Worm (Caenorhabditis elegans): ENCODE measurements around the gene H43E16.1.
"Not testable (repeated sequence)": the region's sequence is repeated elsewhere in the genome, so short reads cannot be mapped to it uniquely, and the experiment has no call there.

The H43E16.1 gene

ce11 chrII:6673894-6674293 is at the start of gene H43E16.1:
TSS of gene H43E16.1 (plus strand) at chrII:6674268.
- no peak for TF ChIP-seq efl-1 (optimal IDR thresholded peaks at IDR 0.05)
- peak in 1 of 2 experiments; percentile 43 for TF ChIP-seq efl-1 (GFP tag; optimal IDR thresholded peaks at IDR 0.05 in 1 of 2)
- TF ChIP-seq ceh-90 (tag; optimal IDR thresholded peaks at IDR 0.05), result no peak
- peak; percentile 72 for TF ChIP-seq elt-2 (tag; optimal IDR thresholded peaks at IDR 0.05)

ce11 chrII:6625302-6625701 is 48.8 kb upstream of the H43E16.1 start, which contains the start of gene F54H5.14:
TSS of gene F54H5.14 (minus strand) at chrII:6625402.
- no peak for TF ChIP-seq dpl-1 (GFP tag; optimal IDR thresholded peaks at IDR 0.05)
- no peak for TF ChIP-seq ces-1 (GFP tag; optimal IDR thresholded peaks at IDR 0.05)
- TF ChIP-seq tlp-1 (tag; optimal IDR thresholded peaks at IDR 0.05), result no peak
- no peak for TF ChIP-seq pax-3 (tag; optimal IDR thresholded peaks at IDR 0.05)
- TF ChIP-seq nhr-77 (tag; optimal IDR thresholded peaks at IDR 0.05), result no peak
- no peak for TF ChIP-seq irx-1 (tag; optimal IDR thresholded peaks at IDR 0.05)
- TF ChIP-seq ztf-11 (tag; optimal IDR thresholded peaks at IDR 0.05), result no peak

- TF ChIP-seq alr-1 (tag; optimal IDR thresholded peaks at IDR 0.05; ENCODE audit: borderline replicate concordance); vab-15 (tag; optimal IDR thresholded peaks at IDR 0.05); swsn-7 (tag; optimal IDR thresholded peaks at IDR 0.05): not testable (repeated sequence)
These were observed 46.9 kb upstream of the H43E16.1 start, which contains the start of the genes F54H5.5 and F54H5.2 for ce11 chrII:6627182-6627581. TSS of gene F54H5.5 (minus strand) at chrII:6627282. TSS of gene F54H5.2 (plus strand) at chrII:6627484.

DNA sequence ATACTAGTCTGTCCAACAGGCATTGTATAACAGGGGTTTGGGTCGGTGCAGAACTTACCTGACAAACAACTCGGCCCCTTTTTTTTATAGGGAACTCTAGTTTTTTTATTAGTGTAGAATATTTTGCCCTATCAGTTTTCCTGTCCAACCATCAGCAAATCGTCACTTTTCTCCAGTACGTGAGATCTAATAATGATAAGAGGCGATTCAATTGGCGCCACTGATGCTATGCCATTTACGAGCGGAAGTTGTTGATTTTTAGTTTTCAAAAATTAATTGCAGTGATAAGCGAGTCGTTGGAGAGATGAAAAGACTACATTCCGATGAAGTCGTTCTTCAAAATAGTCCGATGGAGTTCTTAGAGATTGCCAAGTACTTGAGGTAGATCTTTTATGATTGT is 45.7 kb upstream of the H43E16.1 start:
- no peak for TF ChIP-seq ama-1 (optimal IDR thresholded peaks at IDR 0.05)
- no peak for TF ChIP-seq nhr-12 (tag; optimal IDR thresholded peaks at IDR 0.05)
- TF ChIP-seq elt-2 (tag; optimal IDR thresholded peaks at IDR 0.05), result peak; percentile 35

DNA sequence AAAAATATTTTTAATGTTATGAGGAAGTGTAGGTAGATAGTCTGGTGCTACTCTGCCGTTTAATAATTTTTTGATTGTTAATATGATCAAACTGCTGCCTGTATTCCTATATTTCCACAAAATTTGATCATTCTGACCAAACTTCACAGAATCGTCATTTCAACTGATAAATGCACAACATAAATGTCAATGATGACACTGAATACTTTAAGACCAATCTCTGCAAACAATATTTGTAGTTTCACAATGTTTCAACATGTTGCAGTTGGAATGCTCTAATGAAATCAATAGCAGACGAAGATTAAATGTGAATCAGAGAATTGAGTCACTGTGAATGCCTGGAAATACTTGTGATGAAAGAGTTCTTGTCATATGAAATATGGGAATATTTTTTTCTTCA is 44.3 kb upstream of the H43E16.1 start:
- TF ChIP-seq aly-2 (tag; optimal IDR thresholded peaks at IDR 0.05) (no peak), tbx-2 (tag; optimal IDR thresholded peaks at IDR 0.05) (no peak), efl-3 (GFP tag; optimal IDR thresholded peaks at IDR 0.05) (no peak), xbp-1 (tag; optimal IDR thresholded peaks at IDR 0.05) (no peak), dsc-1 (tag; optimal IDR thresholded peaks at IDR 0.05) (no peak), aha-1 (tag; optimal IDR thresholded peaks at IDR 0.05) (no peak), nhr-237 (tag; optimal IDR thresholded peaks at IDR 0.05) (no peak), Y116A8C.19 (tag; optimal IDR thresholded peaks at IDR 0.05; ENCODE audit: borderline replicate concordance) (no peak), fkh-10 (GFP tag; optimal IDR thresholded peaks at IDR 0.05) (no peak), lin-14 (GFP tag; optimal IDR thresholded peaks at IDR 0.05) (no peak), ceh-90 (tag; optimal IDR thresholded peaks at IDR 0.05) (no peak), nhr-19 (GFP tag; conservative IDR thresholded peaks at IDR 0.05) (no peak), nhr-71 (tag; optimal IDR thresholded peaks at IDR 0.05) (no peak), pax-3 (tag; optimal IDR thresholded peaks at IDR 0.05) (no peak), lin-39 (tag; optimal IDR thresholded peaks at IDR 0.05) (no peak)

DNA sequence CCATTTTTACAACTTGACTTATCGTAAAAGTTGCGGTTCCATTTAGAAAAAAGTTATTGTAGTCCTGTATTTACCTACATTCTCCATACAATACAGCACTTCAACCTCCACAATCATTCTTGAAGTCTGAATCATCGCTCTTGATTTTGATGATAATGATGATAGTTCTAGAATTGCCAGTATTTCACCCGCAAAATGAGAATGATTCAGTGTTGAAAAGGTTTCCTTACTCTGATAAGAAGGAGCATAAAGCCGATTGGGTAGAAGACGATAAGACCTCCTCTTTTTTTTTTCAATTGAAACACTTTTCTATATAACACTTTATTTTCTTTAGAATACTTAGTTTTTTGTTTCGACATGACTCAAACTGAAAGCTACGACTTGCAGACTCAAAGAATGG is 43.3 kb upstream of the H43E16.1 start, which contains the start of gene T19D12.4:
TSS of gene T19D12.4 (plus strand) at position 295 of the 400 bp plus-strand sequence.
- no peak for TF ChIP-seq tbx-2 (tag; optimal IDR thresholded peaks at IDR 0.05)
- TF ChIP-seq elt-2 (tag; optimal IDR thresholded peaks at IDR 0.05), result peak; percentile 82
- no peak for TF ChIP-seq lir-3 (tag; optimal IDR thresholded peaks at IDR 0.05; ENCODE audit: poor library complexity)

ce11 chrII:6631995-6632394 is 42.1 kb upstream of the H43E16.1 start:
- no peak for TF ChIP-seq nhr-28 (tag; optimal IDR thresholded peaks at IDR 0.05)
- no peak for TF ChIP-seq lin-13 (GFP tag; optimal IDR thresholded peaks at IDR 0.05)
- no peak for TF ChIP-seq sup-37 (GFP tag; optimal IDR thresholded peaks at IDR 0.05)
- TF ChIP-seq vab-15 (tag; optimal IDR thresholded peaks at IDR 0.05), result no peak
- TF ChIP-seq elt-2 (tag; optimal IDR thresholded peaks at IDR 0.05), result peak; percentile 67

Measured in whole organism, L1 larva.